Fruit fly (Drosophila melanogaster): ENCODE measurements around the gene CG8673.

The CG8673 gene

dm6 chr2L:8091908-8092307 lies 32.2 kb upstream of the CG8673 start:
- TF ChIP-seq pdm3 (GFP tag; optimal IDR thresholded peaks at IDR 0.05) = no peak
- TF ChIP-seq Hr4 (GFP tag; optimal IDR thresholded peaks at IDR 0.05) = no peak
- no peak for TF ChIP-seq Lpt (GFP tag; optimal IDR thresholded peaks at IDR 0.05)
- no peak for TF ChIP-seq Hr39 (GFP tag; optimal IDR thresholded peaks at IDR 0.05)
- TF ChIP-seq CG1621 (tag; optimal IDR thresholded peaks at IDR 0.05) = no peak
- no peak for TF ChIP-seq CG8119 (GFP tag; IDR thresholded peaks at IDR 0.05)
- no peak for TF ChIP-seq ss (GFP tag; optimal IDR thresholded peaks at IDR 0.05)
- TF ChIP-seq Smox (GFP tag; optimal IDR thresholded peaks at IDR 0.05) = no peak
- no peak for TF ChIP-seq lz (GFP tag; optimal IDR thresholded peaks at IDR 0.05)
- TF ChIP-seq Blimp-1 (GFP tag; optimal IDR thresholded peaks at IDR 0.05) = no peak
- TF ChIP-seq net (GFP tag; optimal IDR thresholded peaks at IDR 0.05) = no peak
- no peak for TF ChIP-seq CG10669 (GFP tag; optimal IDR thresholded peaks at IDR 0.05)
- no peak for TF ChIP-seq dsx (GFP tag; optimal IDR thresholded peaks at IDR 0.05; ENCODE audit: poor library complexity, severe bottlenecking)
- TF ChIP-seq CG11294 (GFP tag; IDR thresholded peaks at IDR 0.05) = no peak
- no peak for TF ChIP-seq CG6854 (GFP tag; optimal IDR thresholded peaks at IDR 0.05)
- no peak for TF ChIP-seq CG3919 (GFP tag; optimal IDR thresholded peaks at IDR 0.05)
- TF ChIP-seq OdsH (GFP tag; optimal IDR thresholded peaks at IDR 0.05) = no peak

DNA sequence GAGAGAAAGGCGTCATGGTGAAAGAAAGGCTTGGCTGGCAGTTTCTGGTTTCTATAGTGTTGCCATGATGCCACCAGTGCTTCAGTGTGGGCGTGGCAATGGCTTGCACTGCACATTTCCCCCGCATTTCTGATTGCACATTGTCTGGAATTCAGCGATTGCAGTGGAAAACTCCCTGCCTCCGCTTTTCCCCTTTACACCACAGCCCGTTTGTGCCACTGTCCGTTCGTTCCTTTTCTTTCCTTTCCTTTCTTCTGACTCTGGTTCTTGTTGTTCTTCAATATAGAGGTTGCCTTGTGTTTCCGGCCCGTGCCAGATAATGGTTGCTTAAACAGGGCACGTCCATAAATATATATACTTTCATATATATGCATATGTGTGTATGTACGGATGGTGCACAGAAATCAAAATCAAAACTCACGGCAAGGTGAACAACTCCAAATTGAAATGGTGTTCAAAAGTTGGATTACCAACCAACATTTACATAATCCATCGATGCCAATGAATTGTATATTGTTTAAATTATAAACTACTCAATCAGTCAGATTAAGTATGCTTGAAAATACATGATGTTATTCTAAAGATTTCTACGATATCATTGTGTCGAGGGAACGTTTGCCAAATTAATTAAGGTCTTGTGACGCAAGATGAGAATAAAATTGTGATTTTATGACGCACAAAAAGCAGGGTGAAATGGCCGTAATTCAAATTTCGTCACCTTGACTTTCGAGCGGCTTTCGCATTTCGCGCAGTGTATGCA lies 30.8 kb upstream of the CG8673 start:
- TF ChIP-seq net (GFP tag; optimal IDR thresholded peaks at IDR 0.05) = peak; percentile 41
- TF ChIP-seq CG15336 (GFP tag; IDR thresholded peaks at IDR 0.05) = no peak
- peak; percentile 50 for TF ChIP-seq Eip78C (GFP tag)
- no peak for TF ChIP-seq CG6792 (GFP tag; optimal IDR thresholded peaks at IDR 0.05)
- TF ChIP-seq CG9139 (GFP tag; optimal IDR thresholded peaks at IDR 0.05) = no peak
- no peak for TF ChIP-seq CG6808 (GFP tag; optimal IDR thresholded peaks at IDR 0.05)
- TF ChIP-seq pdm3 (GFP tag; optimal IDR thresholded peaks at IDR 0.05) = peak; percentile 27
- TF ChIP-seq CG11902 (GFP tag; optimal IDR thresholded peaks at IDR 0.05) = no peak
- no peak for TF ChIP-seq fkh (GFP tag; optimal IDR thresholded peaks at IDR 0.05)
- TF ChIP-seq Gug (GFP tag; IDR thresholded peaks at IDR 0.05) = 0 out of 2 replicates have a peak, but pooled peaks have one; percentile 14
- TF ChIP-seq Hr38 (GFP tag; optimal IDR thresholded peaks at IDR 0.05) = no peak
- peak; percentile 13 for TF ChIP-seq CG10631 (GFP tag; optimal IDR thresholded peaks at IDR 0.05)
- peak; percentile 39 for TF ChIP-seq Eip75B (GFP tag; optimal IDR thresholded peaks at IDR 0.05)
- TF ChIP-seq CG8632 (GFP tag; optimal IDR thresholded peaks at IDR 0.05) = no peak
- no peak for TF ChIP-seq Blimp-1 (GFP tag; optimal IDR thresholded peaks at IDR 0.05)
- TF ChIP-seq CG8119 (GFP tag; IDR thresholded peaks at IDR 0.05) = no peak; the same call in 2 of the 3 replicates
- TF ChIP-seq CG6276 (GFP tag; optimal IDR thresholded peaks at IDR 0.05) = no peak
- peak; percentile 71 for TF ChIP-seq Sox14 (GFP tag; optimal IDR thresholded peaks at IDR 0.05)
- no peak for TF ChIP-seq dac (GFP tag; optimal IDR thresholded peaks at IDR 0.05)
- TF ChIP-seq fd59A (GFP tag; optimal IDR thresholded peaks at IDR 0.05) = no peak
- TF ChIP-seq OdsH (GFP tag; optimal IDR thresholded peaks at IDR 0.05) = no peak
- TF ChIP-seq eg (GFP tag; IDR thresholded peaks at IDR 0.05) = peak; percentile 28; the same call in 1 of the 3 replicates
- TF ChIP-seq salr (GFP tag; optimal IDR thresholded peaks at IDR 0.05) = no peak
- no peak for TF ChIP-seq CG8319 (GFP tag; optimal IDR thresholded peaks at IDR 0.05)
- no peak for TF ChIP-seq Ets96B (tag; optimal IDR thresholded peaks at IDR 0.05)
- peak; percentile 8 for TF ChIP-seq topi (GFP tag; optimal IDR thresholded peaks at IDR 0.05)
- TF ChIP-seq CG16779 (tag; optimal IDR thresholded peaks at IDR 0.05) = no peak
- TF ChIP-seq Eip93F (GFP tag; optimal IDR thresholded peaks at IDR 0.05) = peak; percentile 22
- no peak for TF ChIP-seq vri (GFP tag; optimal IDR thresholded peaks at IDR 0.05)
- no peak for TF ChIP-seq Met (GFP tag; optimal IDR thresholded peaks at IDR 0.05)
- TF ChIP-seq cyc (GFP tag; optimal IDR thresholded peaks at IDR 0.05) = no peak
- peak; percentile 30 for TF ChIP-seq Smox (GFP tag; optimal IDR thresholded peaks at IDR 0.05)
- no peak for TF ChIP-seq CG7368 (GFP tag; optimal IDR thresholded peaks at IDR 0.05)
- TF ChIP-seq CG11762 (GFP tag; optimal IDR thresholded peaks at IDR 0.05; ENCODE audit: insufficient read depth) = no peak
- TF ChIP-seq Hr4 (GFP tag; optimal IDR thresholded peaks at IDR 0.05) = no peak
- no peak for TF ChIP-seq CG1621 (tag; optimal IDR thresholded peaks at IDR 0.05)
- TF ChIP-seq Ets21C (GFP tag; optimal IDR thresholded peaks at IDR 0.05) = peak; percentile 2
- TF ChIP-seq lz (GFP tag; optimal IDR thresholded peaks at IDR 0.05) = no peak
- TF ChIP-seq Lpt (GFP tag; optimal IDR thresholded peaks at IDR 0.05) = no peak
- TF ChIP-seq fd85E (GFP tag; optimal IDR thresholded peaks at IDR 0.05) = no peak
- peak; percentile 56; the same call in 2 of the 3 replicates for TF ChIP-seq CG6163 (GFP tag; IDR thresholded peaks at IDR 0.05)

Data from whole organism, prepupa.